Worm (Caenorhabditis elegans) whole organism, L1 larva: ENCODE results near the gene C01G12.5.
A peak's percentile ranks its signal among the peaks of the same experiment; 100 is the strongest.

Experiments used
- C16A3.4 ChIP-seq: fragments of 150-350 bp; optimal IDR thresholded peaks from 2 replicates; lab custom pipeline; 2014; ENCODE audit warnings: missing biosample characterization, missing genetic modification characterization
- aha-1 ChIP-seq: fragments of 150-350 bp; optimal IDR thresholded peaks from 2 replicates; lab custom pipeline; 2014; ENCODE audit warnings: missing biosample characterization, missing genetic modification characterization
- alr-1 ChIP-seq: fragments of 200-800 bp; sonication (Bioruptor generic); optimal IDR thresholded peaks from 2 replicates; lab custom pipeline; 2018; ENCODE audit warnings: borderline replicate concordance, mild to moderate bottlenecking, missing genetic modification characterization, missing compliant biosample characterization
- ama-1 ChIP-seq: fragments of 150-350 bp; optimal IDR thresholded peaks from 2 replicates; lab custom pipeline; 2014
- ceh-63 ChIP-seq: fragments of 200-800 bp; sonication (Bioruptor generic); optimal IDR thresholded peaks from 2 replicates; lab custom pipeline; 2018; ENCODE audit warnings: mild to moderate bottlenecking, missing genetic modification characterization, missing compliant biosample characterization
- ceh-90 ChIP-seq: sonication (generic microtip); optimal IDR thresholded peaks from 2 replicates; lab custom pipeline; 2016; ENCODE audit warnings: missing genetic modification characterization, missing compliant biosample characterization
- ces-1 ChIP-seq: fragments of 150-350 bp; optimal IDR thresholded peaks from 2 replicates; lab custom pipeline; 2014; ENCODE audit warnings: missing biosample characterization, missing genetic modification reagents, missing genetic modification characterization
- efl-1 ChIP-seq, 4 experiments: fragments of 150-350 bp; optimal IDR thresholded peaks in 3 of 4; peaks in 1 of 4; 1 replicate in 1 of 4; 2 replicates in 3 of 4; lab custom pipeline; 2014; ENCODE audit warnings: missing biosample characterization in 2 of 4, missing genetic modification characterization in 2 of 4, missing genetic modification reagents in 2 of 4
- elt-3 ChIP-seq, 6 experiments: fragments of 150-350 bp in 1 of 6; sonication (generic microtip); optimal IDR thresholded peaks; 2 replicates each; lab custom pipeline; 2017 to 2018; ENCODE audit warnings: missing biosample characterization in 6 of 6, missing genetic modification characterization in 6 of 6, inconsistent platforms in 1 of 6
- ets-5 ChIP-seq: fragments of 200-800 bp; sonication (Bioruptor generic); IDR thresholded peaks from 2 replicates; pipeline ENCODE4 v1.3.6; 2022; ENCODE audit warnings: missing genetic modification characterization, missing compliant biosample characterization
- fkh-10 ChIP-seq: sonication (generic microtip); optimal IDR thresholded peaks from 2 replicates; lab custom pipeline; 2017; ENCODE audit warnings: missing biosample characterization, missing genetic modification reagents, missing genetic modification characterization
- fkh-8 ChIP-seq: sonication (generic microtip); optimal IDR thresholded peaks from 2 replicates; lab custom pipeline; 2016; ENCODE audit warnings: mild to moderate bottlenecking, missing genetic modification characterization, missing compliant biosample characterization
- grh-1 ChIP-seq: fragments of 200-800 bp; sonication (Bioruptor generic); IDR thresholded peaks from 2 replicates; pipeline ENCODE4 v1.3.6; 2022; ENCODE audit warnings: missing genetic modification reagents, missing genetic modification characterization, missing compliant biosample characterization
- lin-35 ChIP-seq, 2 experiments: fragments of 150-350 bp; optimal IDR thresholded peaks; 2 replicates each; lab custom pipeline; 2014; ENCODE audit warnings: missing biosample characterization in 2 of 2, missing genetic modification characterization in 2 of 2, missing genetic modification reagents in 2 of 2
- lir-3 ChIP-seq: sonication (generic microtip); optimal IDR thresholded peaks from 2 replicates; lab custom pipeline; 2016; ENCODE audit warnings: mild to moderate bottlenecking, missing genetic modification characterization, moderate library complexity, missing compliant biosample characterization; ENCODE audit not compliant: poor library complexity
- mab-9 ChIP-seq: fragments of 200-800 bp; sonication (Bioruptor generic); IDR thresholded peaks from 2 replicates; pipeline ENCODE4 v1.3.6; 2022; ENCODE audit warnings: missing genetic modification reagents, missing genetic modification characterization, missing compliant biosample characterization
- mdl-1 ChIP-seq, 2 experiments: fragments of 150-350 bp; optimal IDR thresholded peaks; 2 replicates each; lab custom pipeline; 2014 to 2017; ENCODE audit warnings: missing biosample characterization in 2 of 2, missing genetic modification characterization in 2 of 2, inconsistent platforms in 1 of 2
- mef-2 ChIP-seq: fragments of 150-350 bp; optimal IDR thresholded peaks from 2 replicates; lab custom pipeline; 2014; ENCODE audit warnings: missing biosample characterization, missing genetic modification characterization
- mep-1 ChIP-seq: fragments of 150-350 bp; optimal IDR thresholded peaks from 2 replicates; lab custom pipeline; 2014; ENCODE audit warnings: missing biosample characterization, missing genetic modification characterization
- nhr-19 ChIP-seq: fragments of 200-800 bp; sonication (Bioruptor generic); conservative IDR thresholded peaks from 2 replicates; pipeline ENCODE4 v1.3.6; 2022; ENCODE audit warnings: missing genetic modification characterization, missing compliant biosample characterization
- nhr-47 ChIP-seq: sonication (generic microtip); optimal IDR thresholded peaks from 2 replicates; lab custom pipeline; 2016; ENCODE audit warnings: mild to moderate bottlenecking, missing genetic modification characterization, moderate library complexity, missing compliant biosample characterization
- nhr-77 ChIP-seq: fragments of 150-350 bp; optimal IDR thresholded peaks from 2 replicates; lab custom pipeline; 2014; ENCODE audit warnings: missing biosample characterization, missing genetic modification characterization
- nhr-84 ChIP-seq: sonication (generic microtip); optimal IDR thresholded peaks from 2 replicates; lab custom pipeline; 2017; ENCODE audit warnings: missing biosample characterization, missing genetic modification characterization
- nhr-90 ChIP-seq: sonication (generic microtip); optimal IDR thresholded peaks from 2 replicates; lab custom pipeline; 2016; ENCODE audit warnings: mild to moderate bottlenecking, missing genetic modification characterization, missing compliant biosample characterization; ENCODE audit not compliant: poor library complexity
- pag-3 ChIP-seq: sonication (generic microtip); optimal IDR thresholded peaks from 2 replicates; lab custom pipeline; 2017; ENCODE audit warnings: missing genetic modification characterization, mild to moderate bottlenecking, missing compliant biosample characterization, antibody characterized with exemption, borderline replicate concordance; ENCODE audit not compliant: insufficient read depth
- rnt-1 ChIP-seq: sonication (generic microtip); optimal IDR thresholded peaks from 2 replicates; lab custom pipeline; 2016; ENCODE audit warnings: mild to moderate bottlenecking, missing genetic modification characterization, moderate library complexity, missing compliant biosample characterization
- skn-1 ChIP-seq: fragments of 150-350 bp; optimal IDR thresholded peaks from 2 replicates; lab custom pipeline; 2014; ENCODE audit warnings: missing biosample characterization, missing genetic modification characterization
- snpc-4 ChIP-seq: fragments of 150-350 bp; optimal IDR thresholded peaks from 2 replicates; lab custom pipeline; 2014; ENCODE audit warnings: missing biosample characterization, missing genetic modification characterization
- snu-23 ChIP-seq: sonication (generic microtip); optimal IDR thresholded peaks from 2 replicates; lab custom pipeline; 2016; ENCODE audit warnings: missing genetic modification characterization, missing compliant biosample characterization
- sptf-1 ChIP-seq: fragments of 150-350 bp; optimal IDR thresholded peaks from 2 replicates; lab custom pipeline; 2014; ENCODE audit warnings: missing biosample characterization, missing genetic modification characterization
- swsn-7 ChIP-seq: sonication (generic microtip); optimal IDR thresholded peaks from 2 replicates; lab custom pipeline; 2016; ENCODE audit warnings: missing genetic modification characterization, missing compliant biosample characterization
- tbx-2 ChIP-seq: sonication (generic microtip); optimal IDR thresholded peaks from 2 replicates; lab custom pipeline; 2016; ENCODE audit warnings: missing genetic modification characterization, missing compliant biosample characterization
- tlp-1 ChIP-seq: fragments of 150-350 bp; optimal IDR thresholded peaks from 2 replicates; lab custom pipeline; 2014; ENCODE audit warnings: missing biosample characterization, missing genetic modification characterization
- unc-86 ChIP-seq: sonication (generic microtip); optimal IDR thresholded peaks from 2 replicates; lab custom pipeline; 2016; ENCODE audit warnings: missing genetic modification characterization, missing compliant biosample characterization
- unc-98 ChIP-seq: fragments of 200-800 bp; sonication (Bioruptor generic); IDR thresholded peaks from 2 replicates; pipeline ENCODE4 v1.3.6; 2022; ENCODE audit warnings: missing genetic modification characterization, missing compliant biosample characterization
- zag-1 ChIP-seq: fragments of 150-350 bp; optimal IDR thresholded peaks from 2 replicates; lab custom pipeline; 2014; ENCODE audit warnings: missing biosample characterization, missing genetic modification characterization
- zip-4 ChIP-seq: fragments of 200-800 bp; sonication (Bioruptor generic); optimal IDR thresholded peaks from 2 replicates; lab custom pipeline; 2018; ENCODE audit warnings: mild to moderate bottlenecking, missing genetic modification characterization, moderate library complexity, missing compliant biosample characterization

C01G12.5 gene

DNA sequence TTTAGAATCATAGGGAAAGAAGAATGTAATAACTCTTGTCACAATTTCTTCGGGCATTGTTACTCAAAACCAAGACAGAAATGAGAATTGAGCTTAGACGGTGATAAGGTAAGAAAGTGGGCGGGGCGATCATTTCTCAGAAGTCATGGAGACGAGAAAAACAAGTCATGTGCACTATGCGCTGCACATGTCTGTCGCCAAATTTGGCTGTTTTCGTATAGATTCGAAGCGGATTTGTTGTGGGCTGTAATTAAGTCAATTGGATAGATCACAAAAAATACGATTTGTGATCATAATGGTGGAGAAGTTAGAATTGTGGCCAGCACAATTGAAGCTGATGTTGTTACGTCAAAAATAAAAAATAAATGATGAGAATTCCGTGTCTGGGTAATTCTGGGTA lies 4.4 kb upstream of the C01G12.5 start, which contains the start of gene C01G12.7 (continued):
- no peak for TF ChIP-seq fkh-10
- no peak for TF ChIP-seq C16A3.4 (tag; lab: Kevin White, UChicago)
- TF ChIP-seq mab-9 (GFP tag; lab: Robert Waterston, UW) = no peak
- no peak for TF ChIP-seq ceh-63 (GFP tag; lab: Kevin White, UChicago)
- TF ChIP-seq swsn-7 (tag; lab: Kevin White, UChicago) = peak; percentile 18

DNA sequence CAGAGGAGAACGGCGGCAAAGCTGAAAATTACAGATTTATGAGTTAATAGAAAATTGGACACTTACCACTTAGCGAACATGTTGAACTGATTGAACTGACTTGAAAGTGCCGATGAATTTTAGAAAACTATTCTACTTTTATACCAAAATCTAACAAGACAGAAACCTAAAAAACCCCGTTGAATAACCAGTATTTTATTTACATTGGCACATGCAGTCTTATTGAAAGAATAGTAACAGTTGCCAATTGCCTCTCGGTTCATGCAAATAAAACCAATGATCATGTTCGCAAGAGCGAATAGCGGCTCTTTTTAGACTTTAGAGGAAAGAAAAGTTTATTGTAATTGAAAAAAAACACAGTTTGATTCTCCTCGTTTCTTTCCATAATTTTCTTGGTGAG lies 855 bp upstream of the C01G12.5 start, which contains the start of gene nspb-10:
TSS of gene nspb-10 (minus strand) at position 101 of the 400 bp plus-strand sequence.
- TF ChIP-seq zip-4 = no peak
- no peak for TF ChIP-seq rnt-1
- TF ChIP-seq ets-5 (GFP tag; lab: Robert Waterston, UW) = no peak
- no peak for TF ChIP-seq grh-1 (GFP tag; lab: Robert Waterston, UW)
- no peak for TF ChIP-seq mdl-1 (tag; optimal IDR thresholded peaks at IDR 0.05; lab: Kevin White, UChicago)
- no peak for TF ChIP-seq lir-3
- no peak for TF ChIP-seq fkh-8 (tag; lab: Kevin White, UChicago)
- no peak for TF ChIP-seq mab-9 (GFP tag; lab: Robert Waterston, UW)
- no peak for TF ChIP-seq snpc-4
- no peak for TF ChIP-seq mep-1 (tag; lab: Kevin White, UChicago)
- no peak for TF ChIP-seq ceh-90 (tag; lab: Kevin White, UChicago)
- TF ChIP-seq ces-1 (GFP tag; lab: Kevin White, UChicago) = no peak
- TF ChIP-seq aha-1 (tag; lab: Kevin White, UChicago) = no peak
- no peak for TF ChIP-seq mef-2 (tag; lab: Kevin White, UChicago)
- no peak for TF ChIP-seq snu-23 (GFP tag; lab: Kevin White, UChicago)
- TF ChIP-seq elt-3 (tag; optimal IDR thresholded peaks at IDR 0.05; lab: Kevin White, UChicago) = no peak
- TF ChIP-seq sptf-1 (tag; lab: Kevin White, UChicago) = no peak
- no peak for TF ChIP-seq alr-1 (tag; lab: Kevin White, UChicago)
- TF ChIP-seq nhr-84 (tag; lab: Kevin White, UChicago) = no peak

DNA sequence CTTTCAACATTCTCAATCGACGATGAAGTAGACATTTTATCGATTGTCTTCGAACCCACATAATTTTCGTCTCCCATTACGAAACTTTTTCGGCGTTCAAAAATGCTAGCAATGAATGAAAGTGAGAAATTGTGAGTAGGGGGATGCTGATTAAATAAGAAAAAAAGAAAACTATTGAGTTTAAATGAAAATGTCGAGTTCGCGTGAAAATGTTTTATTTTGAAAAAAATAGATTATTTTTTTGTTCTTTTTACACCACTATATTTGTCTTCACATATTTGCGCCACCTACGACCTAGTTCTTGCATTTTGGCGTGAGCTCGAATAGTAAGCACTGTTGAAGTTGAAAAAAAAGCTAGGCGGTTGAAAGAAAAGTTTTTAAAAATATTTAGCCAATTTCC lies 5.1 kb downstream of the C01G12.5 start, which contains the start of gene C01G12.3:
TSS of gene C01G12.3 (minus strand) at position 101 of the 400 bp plus-strand sequence.
- TF ChIP-seq nhr-47 (tag; lab: Kevin White, UChicago) = no peak
- no peak for TF ChIP-seq nhr-84 (tag; lab: Kevin White, UChicago)
- TF ChIP-seq alr-1 (tag; lab: Kevin White, UChicago) = no peak
- no peak for TF ChIP-seq unc-98 (GFP tag; lab: Robert Waterston, UW)
- TF ChIP-seq nhr-90 (tag; lab: Kevin White, UChicago) = no peak
- no peak for TF ChIP-seq nhr-77 (tag; lab: Kevin White, UChicago)
- TF ChIP-seq pag-3 (tag; lab: Kevin White, UChicago) = no peak
- TF ChIP-seq sptf-1 (tag; lab: Kevin White, UChicago) = no peak
- TF ChIP-seq tbx-2 = no peak
- no peak for TF ChIP-seq nhr-19
- TF ChIP-seq skn-1 (tag; lab: Kevin White, UChicago) = no peak
- no peak for TF ChIP-seq ceh-90 (tag; lab: Kevin White, UChicago)
- TF ChIP-seq zag-1 (tag; lab: Kevin White, UChicago) = no peak
- no peak for TF ChIP-seq tlp-1 (tag; lab: Kevin White, UChicago)
- no peak for TF ChIP-seq elt-3 (tag; optimal IDR thresholded peaks at IDR 0.05; lab: Kevin White, UChicago)

ce11 chrII:14580549-14580948 lies 6.8 kb downstream of the C01G12.5 start, which contains the start of the genes nspb-8 and nspb-9:
nspb-8 (minus strand) TSS chrII:14580649.
nspb-9 (plus strand) TSS chrII:14580859.
- no peak for TF ChIP-seq lin-35 (GFP tag; optimal IDR thresholded peaks at IDR 0.05; lab: Kevin White, UChicago)
- TF ChIP-seq efl-1 (optimal IDR thresholded peaks at IDR 0.05; lab: Kevin White, UChicago) = no peak
- peak in 1 of 2 experiments; percentile 62 for TF ChIP-seq efl-1 (GFP tag; optimal IDR thresholded peaks at IDR 0.05 in 1 of 2; lab: Kevin White, UChicago)
- TF ChIP-seq ceh-90 (tag; lab: Kevin White, UChicago) = no peak
- no peak for TF ChIP-seq unc-86 (tag; lab: Kevin White, UChicago)
- no peak for TF ChIP-seq nhr-19
- TF ChIP-seq ama-1 (lab: Kevin White, UChicago) = no peak
